Worm (Caenorhabditis elegans): Measurements from ENCODE around the gene pigm-1.

The pigm-1 gene

ce11 chrII:11347878-11348556 lies at the start of gene pigm-1, which contains the start of gene B0491.6:
pigm-1 (plus strand) TSS chrII:11348445.
B0491.6 (minus strand) TSS chrII:11348343.
- TF ChIP-seq C34B4.2 (tag; optimal IDR thresholded peaks at IDR 0.05) (no peak), unc-98 (GFP tag; IDR thresholded peaks at IDR 0.05) (no peak), unc-130 (tag; optimal IDR thresholded peaks at IDR 0.05) (peak; percentile 63), unc-30 (tag; optimal IDR thresholded peaks at IDR 0.05) (no peak), nhr-20 (tag; optimal IDR thresholded peaks at IDR 0.05) (peak; percentile 68), ces-1 (GFP tag; optimal IDR thresholded peaks at IDR 0.05) (no peak), ztf-4 (tag; optimal IDR thresholded peaks at IDR 0.05) (peak; percentile 9), blmp-1 (tag; optimal IDR thresholded peaks at IDR 0.05) (peak; percentile 64), aha-1 (tag; optimal IDR thresholded peaks at IDR 0.05) (no peak), zip-4 (GFP tag; optimal IDR thresholded peaks at IDR 0.05) (no peak), hlh-17 (GFP tag; optimal IDR thresholded peaks at IDR 0.05; ENCODE audit: borderline replicate concordance) (no peak), lin-35 (GFP tag; optimal IDR thresholded peaks at IDR 0.05) (peak; percentile 87 to 96), efl-3 (GFP tag; optimal IDR thresholded peaks at IDR 0.05) (no peak), snu-23 (GFP tag; optimal IDR thresholded peaks at IDR 0.05) (peak; percentile 80), nhr-77 (tag; optimal IDR thresholded peaks at IDR 0.05) (peak; percentile 50), lin-13 (GFP tag; optimal IDR thresholded peaks at IDR 0.05) (no peak), ceh-90 (tag; optimal IDR thresholded peaks at IDR 0.05) (peak; percentile 6), pqm-1 (tag; optimal IDR thresholded peaks at IDR 0.05) (no peak), pag-3 (tag; optimal IDR thresholded peaks at IDR 0.05; ENCODE audit: borderline replicate concordance, insufficient read depth) (no peak), nhr-11 (tag; optimal IDR thresholded peaks at IDR 0.05) (peak; percentile 76), aly-2 (tag; optimal IDR thresholded peaks at IDR 0.05) (no peak), lin-14 (GFP tag; optimal IDR thresholded peaks at IDR 0.05) (peak; percentile 96), ceh-88 (GFP tag; IDR thresholded peaks at IDR 0.05) (no peak; the same call in 1 of the 2 replicates), unc-62 (GFP tag; optimal IDR thresholded peaks at IDR 0.05) (no peak), nhr-90 (tag; optimal IDR thresholded peaks at IDR 0.05; ENCODE audit: poor library complexity) (peak; percentile 52), ama-1 (optimal IDR thresholded peaks at IDR 0.05) (no peak), lsy-2 (tag; optimal IDR thresholded peaks at IDR 0.05) (peak; percentile 48 to 75), elt-3 (tag; optimal IDR thresholded peaks at IDR 0.05) (peak in 1 of 6 experiments; percentile 52), jun-1 (tag; optimal IDR thresholded peaks at IDR 0.05) (peak; percentile 14), lir-3 (tag; optimal IDR thresholded peaks at IDR 0.05; ENCODE audit: poor library complexity) (peak; percentile 30), snpc-4 (tag; optimal IDR thresholded peaks at IDR 0.05) (peak; percentile 52), mef-2 (tag; optimal IDR thresholded peaks at IDR 0.05) (peak; percentile 63), unc-86 (tag; optimal IDR thresholded peaks at IDR 0.05) (peak; percentile 70), lin-15B (tag; optimal IDR thresholded peaks at IDR 0.05) (peak; percentile 12), nhr-84 (tag; optimal IDR thresholded peaks at IDR 0.05) (no peak), F16B12.6 (tag; optimal IDR thresholded peaks at IDR 0.05) (peak; percentile 0), tbx-2 (tag; optimal IDR thresholded peaks at IDR 0.05) (peak; percentile 49), dsc-1 (tag; optimal IDR thresholded peaks at IDR 0.05) (peak; percentile 98), skn-1 (tag; optimal IDR thresholded peaks at IDR 0.05) (peak; percentile 79), nhr-12 (tag; optimal IDR thresholded peaks at IDR 0.05) (no peak), rnt-1 (tag; optimal IDR thresholded peaks at IDR 0.05) (peak; percentile 29), nhr-28 (tag; optimal IDR thresholded peaks at IDR 0.05) (no peak), nhr-85 (tag) (peak; percentile 85), fkh-4 (tag; optimal IDR thresholded peaks at IDR 0.05; ENCODE audit: borderline replicate concordance) (peak; percentile 54), grh-1 (GFP tag; IDR thresholded peaks at IDR 0.05) (no peak), dpl-1 (GFP tag; optimal IDR thresholded peaks at IDR 0.05) (peak; percentile 80 to 92 (median 87)), mep-1 (tag; optimal IDR thresholded peaks at IDR 0.05) (peak; percentile 37), lin-39 (tag; optimal IDR thresholded peaks at IDR 0.05) (no peak), nhr-237 (tag; optimal IDR thresholded peaks at IDR 0.05) (no peak), nhr-71 (tag; optimal IDR thresholded peaks at IDR 0.05) (peak; percentile 87), elt-2 (tag; optimal IDR thresholded peaks at IDR 0.05) (peak; percentile 47), swsn-7 (tag; optimal IDR thresholded peaks at IDR 0.05) (peak; percentile 77)
